Worm (Caenorhabditis elegans) whole organism, late embryonic: ENCODE data around the gene C10E2.5.

Experiments used
- ceh-31 ChIP-seq: sonication (generic microtip); optimal IDR thresholded peaks from 2 replicates; lab custom pipeline; 2016; ENCODE audit warnings: missing genetic modification characterization, missing compliant biosample characterization
- dve-1 ChIP-seq: sonication (generic microtip); optimal IDR thresholded peaks from 2 replicates; lab custom pipeline; 2017; ENCODE audit warnings: antibody characterized with exemption, mild to moderate bottlenecking, missing genetic modification characterization, missing compliant biosample characterization
- lim-6 ChIP-seq: sonication (generic microtip); optimal IDR thresholded peaks from 2 replicates; lab custom pipeline; 2016; ENCODE audit warnings: missing genetic modification characterization, missing compliant biosample characterization
- nhr-11 ChIP-seq: fragments of 150-350 bp; optimal IDR thresholded peaks from 2 replicates; lab custom pipeline; 2014; ENCODE audit warnings: missing biosample characterization, missing genetic modification characterization
- pros-1 ChIP-seq: fragments of 150-350 bp; optimal IDR thresholded peaks from 2 replicates; lab custom pipeline; 2014; ENCODE audit warnings: missing biosample characterization, missing genetic modification reagents, missing genetic modification characterization
- tbx-7 ChIP-seq: sonication (generic microtip); optimal IDR thresholded peaks from 2 replicates; lab custom pipeline; 2016; ENCODE audit warnings: missing genotype, missing genetic modification characterization, missing compliant biosample characterization

DNA sequence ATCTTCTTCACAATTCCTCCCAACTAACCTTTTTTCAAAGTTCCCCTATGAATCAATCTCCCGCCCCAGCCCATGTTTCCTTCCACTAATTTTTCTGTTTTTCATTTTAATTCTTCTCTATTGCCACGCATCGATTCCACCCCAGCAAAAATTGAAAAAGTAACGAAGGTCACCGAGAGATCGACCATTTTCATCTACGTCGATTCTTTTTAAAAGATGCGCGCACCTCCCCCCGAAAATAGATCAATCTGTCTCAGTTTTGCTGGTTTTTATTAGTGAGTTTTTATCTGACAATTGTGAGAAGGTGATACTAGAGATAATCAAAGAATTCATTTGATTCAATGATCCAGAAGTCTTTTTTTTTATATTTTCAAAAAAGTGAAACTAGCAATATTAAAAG is 29.7 kb upstream of the C10E2.5 start:
- no peak for TF ChIP-seq dve-1 (tag; lab: Kevin White, UChicago)
- TF ChIP-seq pros-1: no peak
- TF ChIP-seq nhr-11 (tag; lab: Kevin White, UChicago): no peak
- TF ChIP-seq ceh-31 (tag; lab: Kevin White, UChicago): no peak
- TF ChIP-seq lim-6 (tag; lab: Kevin White, UChicago): no peak
- no peak for TF ChIP-seq tbx-7
